Fruit fly (Drosophila melanogaster): ENCODE measurements around the gene CG18585.

CG18585 gene

dm6 chr2L:7702383-7703188 lies 11.7 kb upstream of the CG18585 start, which contains the start of gene Tep3 (continued):
- TF ChIP-seq Deaf1 (tag; optimal IDR thresholded peaks at IDR 0.05) (peak; percentile 25), CG42726 (GFP tag; IDR thresholded peaks at IDR 0.05; ENCODE audit: partially characterized antibody) (no peak; the same call in 1 of the 2 replicates), tap (tag; optimal IDR thresholded peaks at IDR 0.05) (no peak), bigmax (GFP tag; optimal IDR thresholded peaks at IDR 0.05) (peak; percentile 13), Spps (tag; optimal IDR thresholded peaks at IDR 0.05) (no peak), CG4730 (GFP tag; IDR thresholded peaks at IDR 0.05) (no peak), CG6689 (GFP tag; IDR thresholded peaks at IDR 0.05) (no peak), lilli (GFP tag; optimal IDR thresholded peaks at IDR 0.05) (peak; percentile 61), ap (GFP tag; IDR thresholded peaks at IDR 0.05) (no peak), CG10462 (GFP tag; optimal IDR thresholded peaks at IDR 0.05) (no peak), CG9437 (GFP tag; optimal IDR thresholded peaks at IDR 0.05) (no peak), Hand (GFP tag; optimal IDR thresholded peaks at IDR 0.05) (no peak), D19A (tag; optimal IDR thresholded peaks at IDR 0.05) (no peak), sim (GFP tag; IDR thresholded peaks at IDR 0.05) (no peak), CG5245 (GFP tag; optimal IDR thresholded peaks at IDR 0.05) (peak; percentile 11), Rfx (GFP tag; IDR thresholded peaks at IDR 0.05) (0 out of 2 replicates have a peak, but pooled peaks have one; percentile 59), Bteb2 (GFP tag; optimal IDR thresholded peaks at IDR 0.05) (peak; percentile 15), CG17829 (tag; optimal IDR thresholded peaks at IDR 0.05) (no peak), Ets97D (GFP tag; optimal IDR thresholded peaks at IDR 0.05) (peak; percentile 17), Taf1 (GFP tag; IDR thresholded peaks at IDR 0.05) (no peak), wek (GFP tag; optimal IDR thresholded peaks at IDR 0.05) (no peak), ranshi (GFP tag; IDR thresholded peaks at IDR 0.05) (no peak), CG17802 (tag; optimal IDR thresholded peaks at IDR 0.05) (no peak), CG9609 (GFP tag; optimal IDR thresholded peaks at IDR 0.05) (no peak), amos (GFP tag; IDR thresholded peaks at IDR 0.05; ENCODE audit: partially characterized antibody) (no peak; the same call in 1 of the 2 replicates), CG4854 (GFP tag; optimal IDR thresholded peaks at IDR 0.05) (peak; percentile 19), zf30C (GFP tag; optimal IDR thresholded peaks at IDR 0.05) (no peak), CG11696 (GFP tag; IDR thresholded peaks at IDR 0.05) (no peak), da (GFP tag; optimal IDR thresholded peaks at IDR 0.05) (no peak), sens (GFP tag) (peak; percentile 80), CG3847 (GFP tag; IDR thresholded peaks at IDR 0.05) (0 out of 2 replicates have a peak, but pooled peaks have one; percentile 19), CG6654 (GFP tag; optimal IDR thresholded peaks at IDR 0.05) (no peak), CG1603 (tag; optimal IDR thresholded peaks at IDR 0.05) (no peak), Hr78 (GFP tag; optimal IDR thresholded peaks at IDR 0.05) (no peak), CG18599 (GFP tag; optimal IDR thresholded peaks at IDR 0.05) (peak; percentile 36), zfh2 (GFP tag; optimal IDR thresholded peaks at IDR 0.05) (peak; percentile 15), row (GFP tag; IDR thresholded peaks at IDR 0.05) (peak; percentile 38; the same call in 1 of the 3 replicates), al (GFP tag; IDR thresholded peaks at IDR 0.05) (peak; percentile 35), CG5953 (GFP tag; IDR thresholded peaks at IDR 0.05) (no peak), dan (GFP tag; IDR thresholded peaks at IDR 0.05) (no peak), CG10543 (GFP tag; optimal IDR thresholded peaks at IDR 0.05) (peak; percentile 9), Dek (tag; optimal IDR thresholded peaks at IDR 0.05) (no peak), HmgZ (tag; optimal IDR thresholded peaks at IDR 0.05) (peak; percentile 10), CG8765 (GFP tag; IDR thresholded peaks at IDR 0.05) (no peak), CG17568 (GFP tag; optimal IDR thresholded peaks at IDR 0.05) (no peak), CG10321 (GFP tag; IDR thresholded peaks at IDR 0.05) (no peak), tin (GFP tag; optimal IDR thresholded peaks at IDR 0.05) (peak; percentile 42), E2f2 (GFP tag; IDR thresholded peaks at IDR 0.05) (no peak), emc (GFP tag; optimal IDR thresholded peaks at IDR 0.05) (no peak), Xrp1 (GFP tag; IDR thresholded peaks at IDR 0.05) (no peak; the same call in 1 of the 2 replicates)

Measured in whole organism, embryonic.